Fruit fly (Drosophila melanogaster) whole organism, adult: Measurements from ENCODE around the gene CG44838.

Experiments used
- CG11617 ChIP-seq: fragments of 200-800 bp; sonication (Bioruptor generic); optimal IDR thresholded peaks from 2 replicates; lab custom pipeline; 2017; ENCODE audit warnings: mild to moderate bottlenecking, missing biosample characterization, missing genetic modification reagents, missing genetic modification characterization
- CG12768 ChIP-seq: fragments of 200-800 bp; sonication (Bioruptor generic); optimal IDR thresholded peaks from 2 replicates; lab custom pipeline; 2017; ENCODE audit warnings: missing biosample characterization, missing genetic modification characterization, mild to moderate bottlenecking, moderate library complexity, missing genetic modification reagents
- CG14711 ChIP-seq: fragments of 200-800 bp; sonication (Bioruptor generic); optimal IDR thresholded peaks from 2 replicates; lab custom pipeline; 2018; ENCODE audit warnings: missing biosample characterization, mild to moderate bottlenecking, missing genetic modification characterization, moderate library complexity
- CG1620 ChIP-seq: fragments of 200-800 bp; sonication (Bioruptor generic); optimal IDR thresholded peaks from 2 replicates; lab custom pipeline; 2016; ENCODE audit warnings: missing biosample characterization, missing genetic modification characterization
- CG33017 ChIP-seq: fragments of 200-800 bp; sonication (Bioruptor generic); optimal IDR thresholded peaks from 2 replicates; lab custom pipeline; 2018; ENCODE audit warnings: missing biosample characterization, mild to moderate bottlenecking, missing genetic modification characterization, moderate library complexity
- CG5204 ChIP-seq: fragments of 200-800 bp; sonication (Bioruptor generic); optimal IDR thresholded peaks from 2 replicates; lab custom pipeline; 2016; ENCODE audit warnings: missing biosample characterization, missing genetic modification characterization
- CG7045 ChIP-seq: fragments of 200-800 bp; sonication (Bioruptor generic); optimal IDR thresholded peaks from 2 replicates; lab custom pipeline; 2017; ENCODE audit warnings: missing biosample characterization, mild to moderate bottlenecking, missing genetic modification characterization
- CG7101 ChIP-seq: fragments of 200-800 bp; sonication (Bioruptor generic); optimal IDR thresholded peaks from 2 replicates; lab custom pipeline; 2018; ENCODE audit warnings: missing biosample characterization, mild to moderate bottlenecking, missing genetic modification characterization, moderate library complexity
- Clk ChIP-seq: fragments of 200-800 bp; sonication (Bioruptor generic); optimal IDR thresholded peaks from 2 replicates; lab custom pipeline; 2017; ENCODE audit warnings: missing biosample characterization, missing genetic modification characterization
- Crg-1 ChIP-seq: fragments of 200-800 bp; sonication (Bioruptor generic); optimal IDR thresholded peaks from 2 replicates; lab custom pipeline; 2016; ENCODE audit warnings: missing biosample characterization, missing genetic modification characterization
- Hr96 ChIP-seq: fragments of 200-800 bp; sonication (Bioruptor generic); optimal IDR thresholded peaks from 2 replicates; lab custom pipeline; 2016; ENCODE audit warnings: missing biosample characterization, missing genetic modification characterization
- Mnt ChIP-seq: fragments of 200-800 bp; sonication (Bioruptor generic); optimal IDR thresholded peaks from 2 replicates; lab custom pipeline; 2016; ENCODE audit warnings: missing biosample characterization, mild to moderate bottlenecking, missing genetic modification characterization
- bab1 ChIP-seq: fragments of 200-800 bp; sonication (Bioruptor generic); optimal IDR thresholded peaks from 3 replicates; lab custom pipeline; 2019; ENCODE audit warnings: missing biosample characterization, mild to moderate bottlenecking, missing genetic modification characterization, moderate library complexity
- cic ChIP-seq: fragments of 200-800 bp; sonication (Bioruptor generic); optimal IDR thresholded peaks from 2 replicates; lab custom pipeline; 2017; ENCODE audit warnings: missing biosample characterization, mild to moderate bottlenecking, missing genetic modification characterization, moderate library complexity
- cnc ChIP-seq, 2 experiments: fragments of >200 bp; optimal IDR thresholded peaks; 2 replicates each; lab custom pipeline; 2017
- kay ChIP-seq: fragments of 200-800 bp; sonication (Bioruptor generic); peaks from one replicate; lab custom pipeline; 2016; ENCODE audit warnings: missing biosample characterization, missing genetic modification characterization, borderline replicate concordance
- ovo ChIP-seq: fragments of 200-800 bp; sonication (Bioruptor generic); optimal IDR thresholded peaks from 2 replicates; lab custom pipeline; 2016; ENCODE audit warnings: missing biosample characterization, missing genetic modification characterization
- pad ChIP-seq: fragments of 200-800 bp; sonication (Bioruptor generic); optimal IDR thresholded peaks from 3 replicates; lab custom pipeline; 2017; ENCODE audit warnings: missing biosample characterization, missing genetic modification characterization, mild to moderate bottlenecking, moderate library complexity, missing genetic modification reagents
- tj ChIP-seq: fragments of 200-800 bp; sonication (Bioruptor generic); optimal IDR thresholded peaks from 3 replicates; lab custom pipeline; 2017; ENCODE audit warnings: missing biosample characterization, mild to moderate bottlenecking, missing genetic modification characterization, moderate library complexity
- toe ChIP-seq: fragments of 200-800 bp; sonication (Bioruptor generic); optimal IDR thresholded peaks from 2 replicates; lab custom pipeline; 2016; ENCODE audit warnings: missing biosample characterization, missing genetic modification characterization

Gene CG44838

DNA sequence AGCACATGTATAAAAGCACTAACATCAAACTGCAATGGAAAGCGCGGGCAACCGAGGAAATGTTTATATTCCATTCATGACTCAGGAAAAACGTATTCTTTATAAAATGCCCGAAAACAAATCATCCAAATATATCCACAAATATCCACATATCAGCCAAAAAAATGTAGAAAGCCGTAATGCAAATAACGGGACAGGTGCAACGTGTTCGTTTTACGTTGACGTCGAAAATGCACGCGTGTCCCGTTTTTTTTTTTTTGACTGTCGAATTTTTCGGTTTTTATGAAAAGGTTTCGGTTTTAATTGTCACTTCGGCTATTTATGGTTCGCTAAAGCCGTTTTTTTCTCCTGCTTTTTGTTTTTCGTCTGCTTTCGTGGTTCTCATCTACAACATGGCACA, 43.7 kb downstream of the CG44838 start:
- TF ChIP-seq ovo: peak; percentile 81
- TF ChIP-seq tj (GFP tag; lab: Kevin White, UChicago): no peak

- TF ChIP-seq cic (GFP tag; lab: Kevin White, UChicago) (peak; percentile 11), CG5204 (no peak), toe (GFP tag; lab: Kevin White, UChicago) (no peak), CG33017 (tag; lab: Kevin White, UChicago) (peak; percentile 19), cnc (optimal IDR thresholded peaks at IDR 0.05; lab: Kevin White, UChicago) (no peak), CG14711 (tag; lab: Kevin White, UChicago) (peak; percentile 48), ovo (no peak), Hr96 (GFP tag; lab: Kevin White, UChicago) (peak; percentile 7), CG11617 (GFP tag; lab: Kevin White, UChicago) (peak; percentile 42), CG1620 (peak; percentile 53), Clk (GFP tag; lab: Kevin White, UChicago) (no peak), CG12768 (GFP tag; lab: Kevin White, UChicago) (peak; percentile 49), bab1 (peak; percentile 28), CG7045 (GFP tag; lab: Kevin White, UChicago) (peak; percentile 25), pad (GFP tag; lab: Kevin White, UChicago) (no peak), Mnt (peak; percentile 86), CG7101 (tag; lab: Kevin White, UChicago) (peak; percentile 42), tj (GFP tag; lab: Kevin White, UChicago) (peak; percentile 70), kay (peak; percentile 39), Crg-1 (no peak)
Observed at dm6 chr3L:9505007-9505712, 44.3 kb downstream of the CG44838 start, which contains the start of gene path. TSS of gene path (minus strand) at chr3L:9505328.

DNA sequence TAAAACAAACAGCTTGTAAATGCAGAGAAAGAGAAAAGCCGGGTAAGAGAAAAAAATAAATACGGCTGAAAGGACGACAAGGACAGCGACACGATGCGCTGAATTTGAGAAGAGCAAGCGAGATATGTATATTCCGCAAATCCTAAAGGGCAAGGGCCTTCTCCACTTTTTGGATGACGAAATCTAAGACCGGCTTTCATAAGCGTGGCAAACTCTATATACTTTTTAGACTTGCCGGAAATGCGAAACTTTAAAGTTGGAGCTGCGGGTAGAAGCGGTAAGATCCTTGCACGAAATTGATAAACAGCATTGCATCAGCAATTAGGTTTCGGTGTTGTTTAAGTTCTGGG, 44.8 kb downstream of the CG44838 start:
- no peak for TF ChIP-seq CG33017 (tag; lab: Kevin White, UChicago)
- peak; percentile 34 for TF ChIP-seq tj (GFP tag; lab: Kevin White, UChicago)

- TF ChIP-seq kay (peak; percentile 41), bab1 (no peak)
Observed at dm6 chr3L:9506421-9506820, 45.6 kb downstream of the CG44838 start.

DNA sequence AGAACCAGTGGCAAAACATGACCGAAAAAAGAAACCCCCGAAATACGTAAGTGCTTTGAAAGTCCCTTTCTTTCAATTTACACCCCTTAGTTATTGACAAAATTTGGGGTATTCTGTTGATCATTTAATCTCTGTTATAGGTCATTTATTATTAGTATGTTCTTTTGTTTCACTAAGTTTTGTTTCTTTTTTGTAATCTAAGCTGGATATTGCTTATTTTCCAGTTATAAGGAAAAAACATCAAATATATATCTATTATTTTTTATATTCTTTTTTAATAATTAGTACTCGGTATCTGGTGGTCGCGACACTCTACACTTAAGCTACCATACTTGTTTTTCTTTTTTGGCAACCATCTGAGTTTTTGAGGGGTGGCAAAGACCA, 47.8 kb downstream of the CG44838 start:
- peak; percentile 24 for TF ChIP-seq CG14711 (tag; lab: Kevin White, UChicago)
- TF ChIP-seq cic (GFP tag; lab: Kevin White, UChicago): no peak

dm6 chr3L:9509037-9509830, 48.4 kb downstream of the CG44838 start, which contains the start of gene CG3408:
TSS of gene CG3408 (minus strand) at chr3L:9509583.
- TF ChIP-seq Crg-1 (peak; percentile 22), CG7045 (GFP tag; lab: Kevin White, UChicago) (no peak), tj (GFP tag; lab: Kevin White, UChicago) (peak; percentile 97), Clk (GFP tag; lab: Kevin White, UChicago) (no peak), cnc (optimal IDR thresholded peaks at IDR 0.05; lab: Kevin White, UChicago) (peak; percentile 35 to 58), CG7101 (tag; lab: Kevin White, UChicago) (no peak), CG5204 (no peak), CG11617 (GFP tag; lab: Kevin White, UChicago) (no peak), kay (no peak), bab1 (peak; percentile 40), toe (GFP tag; lab: Kevin White, UChicago) (no peak), Mnt (peak; percentile 76), cic (GFP tag; lab: Kevin White, UChicago) (peak; percentile 61), CG33017 (tag; lab: Kevin White, UChicago) (peak; percentile 19), Hr96 (GFP tag; lab: Kevin White, UChicago) (peak; percentile 33), CG14711 (tag; lab: Kevin White, UChicago) (peak; percentile 29), CG1620 (no peak), ovo (peak; percentile 32), pad (GFP tag; lab: Kevin White, UChicago) (peak; percentile 84), CG12768 (GFP tag; lab: Kevin White, UChicago) (peak; percentile 33)
